Worm (Caenorhabditis elegans) whole organism, L4 larva: ENCODE results near the gene AH9.4.

Experiments
- egl-27 ChIP-seq: sonication (generic microtip); optimal IDR thresholded peaks from 3 replicates; lab custom pipeline; 2017; ENCODE audit warnings: missing biosample characterization, missing genetic modification reagents, missing genetic modification characterization
- nhr-76 ChIP-seq: fragments of 150-350 bp; optimal IDR thresholded peaks from 2 replicates; lab custom pipeline; 2014; ENCODE audit warnings: missing biosample characterization, missing genetic modification characterization

ce11 chrX:2258404-2258803 lies 15.7 kb downstream of the AH9.4 start:
- TF ChIP-seq egl-27 (tag; lab: Kevin White, UChicago) (no peak), nhr-76 (tag; lab: Kevin White, UChicago) (no peak)
